Worm (Caenorhabditis elegans): Measurements from ENCODE around the gene Y5H2A.4.

DNA sequence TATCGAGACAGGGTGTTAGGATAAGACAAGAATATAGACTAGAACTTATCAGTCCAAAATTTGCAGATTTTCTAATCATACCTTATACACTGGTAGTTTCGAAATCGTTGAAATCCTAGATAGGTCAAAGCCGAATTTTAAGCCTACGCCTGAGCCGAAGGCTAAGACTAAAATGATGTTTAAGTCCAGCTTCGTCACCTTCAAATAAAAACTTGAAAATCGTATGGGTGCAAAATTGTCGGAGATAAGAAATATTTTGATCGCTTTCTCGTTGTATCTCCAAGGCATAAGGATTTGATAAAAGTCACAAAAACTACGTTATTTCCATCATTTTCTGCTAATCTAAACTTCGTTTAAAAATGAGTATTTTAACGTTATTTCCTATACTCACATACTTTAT lies 13.5 kb downstream of the Y5H2A.4 start, which contains the start of gene F41B5.12:
- TF ChIP-seq snpc-4 (tag; optimal IDR thresholded peaks at IDR 0.05) = no peak
- TF ChIP-seq ztf-11 (tag; optimal IDR thresholded peaks at IDR 0.05) = no peak
- TF ChIP-seq ceh-16 (tag; optimal IDR thresholded peaks at IDR 0.05) = no peak
- no peak for TF ChIP-seq egl-27 (tag; optimal IDR thresholded peaks at IDR 0.05)

Data from whole organism, L2 larva.